Worm (Caenorhabditis elegans) whole organism, early embryonic: ENCODE measurements around the gene ser-4.

Experiments used
- aly-1 ChIP-seq: sonication (generic microtip); optimal IDR thresholded peaks from 2 replicates; lab custom pipeline; 2016; ENCODE audit warnings: missing genetic modification characterization, missing compliant biosample characterization
- ama-1 ChIP-seq: fragments of 150-350 bp; optimal IDR thresholded peaks from 2 replicates; lab custom pipeline; 2014
- ets-7 ChIP-seq: sonication (generic microtip); optimal IDR thresholded peaks from 2 replicates; lab custom pipeline; 2016; ENCODE audit warnings: missing genotype, missing genetic modification characterization, missing compliant biosample characterization
- tbx-11 ChIP-seq: fragments of 200-800 bp; sonication (Bioruptor generic); IDR thresholded peaks from 2 replicates; pipeline ENCODE4 v1.3.6; 2022; ENCODE audit warnings: missing genetic modification characterization, missing compliant biosample characterization
- tra-4 ChIP-seq: sonication (generic microtip); optimal IDR thresholded peaks from 2 replicates; lab custom pipeline; 2017; ENCODE audit warnings: missing genetic modification characterization, missing compliant biosample characterization

DNA sequence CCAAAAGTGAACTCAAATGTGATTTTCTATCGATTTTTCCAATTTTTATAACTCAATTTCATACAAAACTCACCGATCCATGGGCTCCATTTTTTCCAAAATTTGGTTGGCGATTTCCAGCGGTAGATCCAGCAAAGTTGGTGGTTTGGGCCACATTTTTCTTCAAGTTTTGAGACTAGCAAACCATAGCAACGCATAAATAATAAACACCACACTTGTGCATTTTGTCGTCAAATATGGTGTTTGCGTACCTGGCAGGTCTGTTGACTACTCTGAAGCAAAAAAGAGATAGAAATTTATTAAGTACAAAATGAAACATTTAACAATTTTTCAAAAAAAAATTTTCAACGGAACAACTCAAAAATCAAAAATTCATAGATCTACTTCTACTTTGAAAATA, 27.6 kb downstream of the ser-4 start:
- TF ChIP-seq ama-1 (lab: Kevin White, UChicago), result no peak
- no peak for TF ChIP-seq tra-4 (tag; lab: Kevin White, UChicago)
- no peak for TF ChIP-seq aly-1 (tag; lab: Kevin White, UChicago)
- no peak for TF ChIP-seq ets-7
- no peak for TF ChIP-seq tbx-11 (GFP tag; lab: Robert Waterston, UW)
